Fruit fly (Drosophila melanogaster) whole organism, embryonic: ENCODE data around the gene Nsf2.

Experiments
- Abd-B ChIP-seq: fragments of 200-800 bp; sonication (Bioruptor generic); optimal IDR thresholded peaks from 2 replicates; lab custom pipeline; 2018; ENCODE audit warnings: missing biosample characterization, mild to moderate bottlenecking, missing genetic modification characterization, moderate library complexity
- Bdp1 ChIP-seq: fragments of 200-800 bp; sonication (Bioruptor generic); optimal IDR thresholded peaks from 3 replicates; lab custom pipeline; 2016; ENCODE audit warnings: missing biosample characterization, missing genetic modification characterization
- Bteb2 ChIP-seq: fragments of 200-800 bp; sonication (Bioruptor generic); optimal IDR thresholded peaks from 2 replicates; lab custom pipeline; 2016; ENCODE audit warnings: missing biosample characterization, missing genetic modification characterization
- CG10147 ChIP-seq: fragments of 200-800 bp; sonication (Bioruptor generic); optimal IDR thresholded peaks from 2 replicates; lab custom pipeline; 2019; ENCODE audit warnings: missing biosample characterization, mild to moderate bottlenecking, missing genetic modification characterization, moderate library complexity
- CG10321 ChIP-seq: fragments of 200-800 bp; sonication (Bioruptor generic); IDR thresholded peaks from 2 replicates; pipeline ENCODE4 v1.3.6; 2022; ENCODE audit warnings: missing biosample characterization, missing genetic modification characterization
- CG11093 ChIP-seq: fragments of 200-800 bp; sonication (Bioruptor generic); IDR thresholded peaks from 3 replicates; pipeline ENCODE4 v1.3.6; 2022; ENCODE audit warnings: missing biosample characterization, missing genetic modification characterization
- CG11504 ChIP-seq: fragments of 200-800 bp; sonication (Bioruptor generic); optimal IDR thresholded peaks from 3 replicates; lab custom pipeline; 2019; ENCODE audit warnings: missing biosample characterization, mild to moderate bottlenecking, missing genetic modification characterization, moderate library complexity
- CG17186 ChIP-seq: fragments of 200-800 bp; sonication (Bioruptor generic); optimal IDR thresholded peaks from 3 replicates; lab custom pipeline; 2017; ENCODE audit warnings: missing biosample characterization, missing genetic modification reagents, missing genetic modification characterization
- CG17328 ChIP-seq: fragments of 200-800 bp; sonication (Bioruptor generic); IDR thresholded peaks from 2 replicates; pipeline ENCODE4 v1.3.6; 2022; ENCODE audit warnings: missing biosample characterization, missing genetic modification characterization
- CG18476 ChIP-seq: fragments of 200-800 bp; sonication (Bioruptor generic); optimal IDR thresholded peaks from 2 replicates; lab custom pipeline; 2016; ENCODE audit warnings: missing biosample characterization, mild to moderate bottlenecking, missing genetic modification characterization
- CG4404 ChIP-seq: fragments of 200-800 bp; sonication (Bioruptor generic); IDR thresholded peaks from 2 replicates; pipeline ENCODE4 v1.3.6; 2022; ENCODE audit warnings: missing biosample characterization, missing genetic modification characterization
- CG6854 ChIP-seq: fragments of 200-800 bp; sonication (Bioruptor generic); optimal IDR thresholded peaks from 3 replicates; lab custom pipeline; 2017; ENCODE audit warnings: missing biosample characterization, mild to moderate bottlenecking, missing genetic modification characterization
- CG7556 ChIP-seq: fragments of 200-800 bp; sonication (Bioruptor generic); optimal IDR thresholded peaks from 2 replicates; lab custom pipeline; 2017; ENCODE audit warnings: missing biosample characterization, mild to moderate bottlenecking, missing genetic modification characterization
- CG8765 ChIP-seq: fragments of 200-800 bp; sonication (Bioruptor generic); IDR thresholded peaks from 2 replicates; pipeline ENCODE4 v1.3.6; 2022; ENCODE audit warnings: missing biosample characterization, missing genetic modification characterization
- CG9215 ChIP-seq: fragments of 200-800 bp; sonication (Bioruptor generic); IDR thresholded peaks from 2 replicates; pipeline ENCODE4 v1.3.6; 2022; ENCODE audit warnings: missing biosample characterization, missing genetic modification characterization
- D19A ChIP-seq: fragments of 200-800 bp; optimal IDR thresholded peaks from 3 replicates; lab custom pipeline; 2019; ENCODE audit warnings: missing biosample characterization, mild to moderate bottlenecking, missing genetic modification characterization, moderate library complexity
- Dfd ChIP-seq, 2 experiments: fragments of >200 bp; optimal IDR thresholded peaks; 2 replicates each; lab custom pipeline; 2017; ENCODE audit warnings: missing biosample characterization in 2 of 2, missing genetic modification characterization in 2 of 2
- Dip2 ChIP-seq: fragments of 200-800 bp; sonication (Bioruptor generic); IDR thresholded peaks from 2 replicates; pipeline ENCODE4 v1.3.6; 2022; ENCODE audit warnings: missing biosample characterization, missing genetic modification characterization
- Dll ChIP-seq: fragments of 200-800 bp; sonication (Bioruptor generic); IDR thresholded peaks from 4 replicates; pipeline ENCODE4 v1.3.6; 2022; ENCODE audit warnings: missing biosample characterization, missing genetic modification characterization; ENCODE audit not compliant: partially characterized antibody
- Doc2 ChIP-seq: fragments of 200-800 bp; sonication (Bioruptor generic); IDR thresholded peaks from 2 replicates; pipeline ENCODE4 v1.3.6; 2022; ENCODE audit warnings: missing biosample characterization, missing genetic modification characterization
- Doc3 ChIP-seq: fragments of 200-800 bp; sonication (Bioruptor generic); IDR thresholded peaks from 3 replicates; pipeline ENCODE4 v1.3.6; 2022; ENCODE audit warnings: missing biosample characterization, missing genetic modification characterization; ENCODE audit not compliant: partially characterized antibody
- Ets97D ChIP-seq: fragments of 200-800 bp; sonication (Bioruptor generic); optimal IDR thresholded peaks from 3 replicates; lab custom pipeline; 2016; ENCODE audit warnings: missing biosample characterization, missing genetic modification characterization
- Hsf ChIP-seq: fragments of 200-800 bp; sonication (Bioruptor generic); optimal IDR thresholded peaks from 3 replicates; lab custom pipeline; 2016; ENCODE audit warnings: missing biosample characterization, missing genetic modification characterization
- Lpt ChIP-seq: fragments of >200 bp; optimal IDR thresholded peaks from 2 replicates; lab custom pipeline; 2018; ENCODE audit warnings: missing biosample characterization, missing genetic modification characterization
- Meics ChIP-seq: fragments of 200-800 bp; sonication (Bioruptor generic); optimal IDR thresholded peaks from 2 replicates; lab custom pipeline; 2017; ENCODE audit warnings: missing biosample characterization, mild to moderate bottlenecking, missing genetic modification characterization
- Mes4 ChIP-seq: fragments of 200-800 bp; sonication (Bioruptor generic); optimal IDR thresholded peaks from 2 replicates; lab custom pipeline; 2016; ENCODE audit warnings: missing biosample characterization, missing genetic modification characterization
- NC2β ChIP-seq: fragments of 200-800 bp; sonication (Bioruptor generic); optimal IDR thresholded peaks from 2 replicates; lab custom pipeline; 2016; ENCODE audit warnings: missing biosample characterization, missing genetic modification characterization
- Ravus ChIP-seq: fragments of 200-800 bp; sonication (Bioruptor generic); IDR thresholded peaks from 2 replicates; pipeline ENCODE4 v1.3.6; 2022; ENCODE audit warnings: missing biosample characterization, missing genetic modification characterization
- ase ChIP-seq: fragments of 200-800 bp; sonication (Bioruptor generic); IDR thresholded peaks from 3 replicates; pipeline ENCODE4 v1.3.6; 2022; ENCODE audit warnings: missing biosample characterization, missing genetic modification characterization
- ato ChIP-seq: fragments of 200-800 bp; sonication (Bioruptor generic); IDR thresholded peaks from 2 replicates; pipeline ENCODE4 v1.3.6; 2022; ENCODE audit warnings: missing biosample characterization, missing genetic modification characterization; ENCODE audit not compliant: partially characterized antibody
- cad ChIP-seq: fragments of >200 bp; optimal IDR thresholded peaks from 2 replicates; lab custom pipeline; 2017; ENCODE audit warnings: missing biosample characterization, missing genetic modification characterization
- dimm ChIP-seq: fragments of 200-800 bp; sonication (Bioruptor generic); IDR thresholded peaks from 2 replicates; pipeline ENCODE4 v1.3.6; 2022; ENCODE audit warnings: missing biosample characterization, missing genetic modification characterization
- disco-r ChIP-seq: fragments of 200-800 bp; sonication (Bioruptor generic); optimal IDR thresholded peaks from 2 replicates; lab custom pipeline; 2016; ENCODE audit warnings: missing biosample characterization, missing genetic modification characterization
- dm ChIP-seq: fragments of 200-800 bp; sonication (Bioruptor generic); optimal IDR thresholded peaks from 3 replicates; lab custom pipeline; 2016; ENCODE audit warnings: missing biosample characterization, missing genetic modification characterization
- gce ChIP-seq: fragments of 200-800 bp; sonication (Bioruptor generic); IDR thresholded peaks from 3 replicates; pipeline ENCODE4 v1.3.6; 2022; ENCODE audit warnings: missing biosample characterization, missing genetic modification characterization
- gsb ChIP-seq: fragments of 200-800 bp; sonication (Bioruptor generic); IDR thresholded peaks from 2 replicates; pipeline ENCODE4 v1.3.6; 2022; ENCODE audit warnings: missing biosample characterization, missing genetic modification characterization
- her ChIP-seq: fragments of 200-800 bp; sonication (Bioruptor generic); optimal IDR thresholded peaks from 2 replicates; lab custom pipeline; 2016; ENCODE audit warnings: missing biosample characterization, missing genetic modification characterization
- jigr1 ChIP-seq: fragments of 200-800 bp; sonication (Bioruptor generic); IDR thresholded peaks from 3 replicates; pipeline ENCODE4 v1.3.6; 2022; ENCODE audit warnings: missing biosample characterization, missing genetic modification characterization
- lbe ChIP-seq: fragments of 200-800 bp; sonication (Bioruptor generic); optimal IDR thresholded peaks from 2 replicates; lab custom pipeline; 2016; ENCODE audit warnings: missing biosample characterization, mild to moderate bottlenecking, missing genetic modification characterization
- luna ChIP-seq: fragments of 200-800 bp; sonication (Bioruptor generic); optimal IDR thresholded peaks from 2 replicates; lab custom pipeline; 2016; ENCODE audit warnings: missing biosample characterization, missing genetic modification characterization
- mld ChIP-seq: fragments of 200-800 bp; sonication (Bioruptor generic); IDR thresholded peaks from 3 replicates; pipeline ENCODE4 v1.3.6; 2022; ENCODE audit warnings: missing biosample characterization, missing genetic modification characterization; ENCODE audit not compliant: partially characterized antibody
- nerfin-1 ChIP-seq: fragments of 200-800 bp; sonication (Bioruptor generic); optimal IDR thresholded peaks from 3 replicates; lab custom pipeline; 2019; ENCODE audit warnings: missing biosample characterization, mild to moderate bottlenecking, missing genetic modification characterization, moderate library complexity
- otp ChIP-seq: fragments of 200-800 bp; sonication (Bioruptor generic); IDR thresholded peaks from 3 replicates; pipeline ENCODE4, ENCODE4 v1.3.6; 2022; ENCODE audit warnings: missing biosample characterization, missing genetic modification characterization
- pho ChIP-seq: fragments of 200-800 bp; sonication (Bioruptor generic); optimal IDR thresholded peaks from 2 replicates; lab custom pipeline; 2016; ENCODE audit warnings: missing biosample characterization, missing genetic modification characterization
- pita ChIP-seq: fragments of 200-800 bp; sonication (Bioruptor generic); optimal IDR thresholded peaks from 2 replicates; lab custom pipeline; 2017; ENCODE audit warnings: missing biosample characterization, mild to moderate bottlenecking, missing genetic modification characterization
- stwl ChIP-seq: fragments of 200-800 bp; sonication (Bioruptor generic); optimal IDR thresholded peaks from 3 replicates; lab custom pipeline; 2018; ENCODE audit warnings: missing biosample characterization, mild to moderate bottlenecking, missing genetic modification characterization, moderate library complexity
- tin ChIP-seq: fragments of 200-800 bp; sonication (Bioruptor generic); optimal IDR thresholded peaks from 3 replicates; lab custom pipeline; 2016; ENCODE audit warnings: missing biosample characterization, missing genetic modification characterization
- tna ChIP-seq: fragments of 200-800 bp; sonication (Bioruptor generic); IDR thresholded peaks from 2 replicates; pipeline ENCODE4 v1.3.6; 2022; ENCODE audit warnings: missing biosample characterization, missing genetic modification characterization; ENCODE audit not compliant: partially characterized antibody
- vnd ChIP-seq: fragments of 200-800 bp; sonication (Bioruptor generic); IDR thresholded peaks from 3 replicates; pipeline ENCODE4 v1.3.6; 2022; ENCODE audit warnings: missing biosample characterization, missing genetic modification characterization; ENCODE audit not compliant: partially characterized antibody
- zen2 ChIP-seq: fragments of 200-800 bp; sonication (Bioruptor generic); IDR thresholded peaks from 3 replicates; pipeline ENCODE4 v1.3.6; 2022; ENCODE audit warnings: missing biosample characterization, missing genetic modification characterization; ENCODE audit not compliant: partially characterized antibody
- zfh1 ChIP-seq: fragments of 200-800 bp; sonication (Bioruptor generic); IDR thresholded peaks from 3 replicates; pipeline ENCODE4 v1.3.6; 2022; ENCODE audit warnings: missing biosample characterization, missing genetic modification characterization

The Nsf2 gene

DNA sequence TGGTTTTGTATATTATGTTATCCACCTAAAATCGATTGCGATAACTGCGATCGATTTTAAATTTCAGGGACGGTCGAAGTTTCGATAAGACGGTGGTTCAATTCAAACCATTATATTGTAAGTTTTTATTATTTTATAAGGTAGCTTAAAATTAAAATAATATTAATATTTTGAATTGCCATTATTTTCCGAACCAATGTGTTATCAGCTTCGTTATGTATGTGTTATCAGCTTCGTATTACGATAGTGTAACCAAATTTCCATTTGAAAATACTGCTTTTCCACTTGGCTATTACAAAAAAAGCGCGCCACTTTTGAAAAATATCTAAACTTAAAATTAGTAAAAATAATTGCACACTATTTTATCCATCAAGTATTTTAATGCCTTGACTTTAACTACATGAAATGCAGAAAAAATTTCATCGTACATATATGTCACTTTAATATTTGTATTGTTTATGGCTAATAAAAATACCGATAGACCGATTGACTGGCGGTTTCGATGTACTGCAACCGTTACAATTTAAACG is 2.2 kb upstream of the Nsf2 start, which contains the start of gene CG31495 (continued):
- peak; percentile 42; the same call in 1 of the 3 replicates for TF ChIP-seq vnd (GFP tag; lab: Robert Waterston, UW)
- no peak for TF ChIP-seq Bdp1 (GFP tag; lab: Kevin White, UChicago)
- TF ChIP-seq gce (GFP tag; lab: Robert Waterston, UW) = no peak
- no peak for TF ChIP-seq Meics (GFP tag; lab: Kevin White, UChicago)
- TF ChIP-seq CG18476 (GFP tag; lab: Kevin White, UChicago) = no peak
- no peak for TF ChIP-seq D19A
- TF ChIP-seq CG7556 = no peak
- no peak for TF ChIP-seq pita (GFP tag; lab: Kevin White, UChicago)
- TF ChIP-seq her = no peak
- TF ChIP-seq ato (GFP tag; lab: Robert Waterston, UW) = no peak; the same call in 1 of the 2 replicates
- TF ChIP-seq Hsf (GFP tag; lab: Kevin White, UChicago) = peak; percentile 22
- TF ChIP-seq Dfd (GFP tag; optimal IDR thresholded peaks at IDR 0.05; lab: Kevin White, UChicago) = peak in 1 of 2 experiments; percentile 34
- no peak for TF ChIP-seq cad (GFP tag; lab: Kevin White, UChicago)
- TF ChIP-seq Dip2 (GFP tag; lab: Robert Waterston, UW) = no peak
- TF ChIP-seq tna (GFP tag; lab: Robert Waterston, UW) = peak; percentile 44; the same call in 1 of the 2 replicates
- TF ChIP-seq Ets97D (GFP tag; lab: Kevin White, UChicago) = peak; percentile 58
- no peak for TF ChIP-seq CG11093 (GFP tag; lab: Robert Waterston, UW)
- no peak for TF ChIP-seq NC2β (GFP tag; lab: Kevin White, UChicago)
- peak; percentile 22 for TF ChIP-seq pho (GFP tag; lab: Kevin White, UChicago)
- TF ChIP-seq lbe (GFP tag; lab: Kevin White, UChicago) = no peak
- no peak for TF ChIP-seq gsb (GFP tag; lab: Robert Waterston, UW)
- TF ChIP-seq Ravus (GFP tag; lab: Robert Waterston, UW) = no peak
- peak; percentile 60; the same call in 3 of the 4 replicates for TF ChIP-seq Dll (GFP tag; lab: Robert Waterston, UW)
- TF ChIP-seq CG17328 (GFP tag; lab: Robert Waterston, UW) = peak; percentile 9; the same call in 1 of the 2 replicates
- TF ChIP-seq jigr1 = no peak
- TF ChIP-seq nerfin-1 = no peak
- TF ChIP-seq zen2 = no peak; the same call in 2 of the 3 replicates
- TF ChIP-seq zfh1 (GFP tag; lab: Robert Waterston, UW) = no peak
- no peak for TF ChIP-seq mld
- TF ChIP-seq CG11504 (tag; lab: Kevin White, UChicago) = peak; percentile 43
- no peak for TF ChIP-seq CG6854
- TF ChIP-seq Abd-B = peak; percentile 57
- no peak for TF ChIP-seq CG4404 (GFP tag; lab: Robert Waterston, UW)
- no peak for TF ChIP-seq disco-r (GFP tag; lab: Kevin White, UChicago)
- no peak for TF ChIP-seq CG8765
- 0 out of 3 replicates have a peak, but pooled peaks have one; percentile 45 for TF ChIP-seq Doc3 (GFP tag; lab: Robert Waterston, UW)
- no peak for TF ChIP-seq Bteb2 (GFP tag; lab: Kevin White, UChicago)
- no peak for TF ChIP-seq CG10321 (GFP tag; lab: Robert Waterston, UW)
- no peak for TF ChIP-seq ase (GFP tag; lab: Robert Waterston, UW)
- TF ChIP-seq dimm (GFP tag; lab: Robert Waterston, UW) = no peak
- TF ChIP-seq CG17186 (GFP tag; lab: Kevin White, UChicago) = peak; percentile 84
- no peak for TF ChIP-seq Mes4
- no peak for TF ChIP-seq otp
- TF ChIP-seq tin (GFP tag; lab: Kevin White, UChicago) = peak; percentile 31
- TF ChIP-seq CG10147 (GFP tag; lab: Kevin White, UChicago) = no peak
- TF ChIP-seq stwl (tag; lab: Kevin White, UChicago) = peak; percentile 78
- no peak for TF ChIP-seq Lpt (GFP tag; lab: Kevin White, UChicago)
- TF ChIP-seq luna (GFP tag; lab: Kevin White, UChicago) = no peak
- TF ChIP-seq dm = no peak
- no peak for TF ChIP-seq Doc2 (GFP tag; lab: Robert Waterston, UW)
- no peak for TF ChIP-seq CG9215 (GFP tag; lab: Robert Waterston, UW)
